Worm (Caenorhabditis elegans) whole organism, L1 larva: ENCODE results near the gene acer-1.
A peak's percentile ranks its signal among the peaks of the same experiment; 100 is the strongest.

Experiments
- C16A3.4 ChIP-seq: fragments of 150-350 bp; optimal IDR thresholded peaks from 2 replicates; lab custom pipeline; 2014; ENCODE audit warnings: missing biosample characterization, missing genetic modification characterization
- F16B12.6 ChIP-seq: fragments of 150-350 bp; optimal IDR thresholded peaks from 2 replicates; lab custom pipeline; 2014; ENCODE audit warnings: missing biosample characterization, missing genetic modification characterization
- alr-1 ChIP-seq: fragments of 200-800 bp; sonication (Bioruptor generic); optimal IDR thresholded peaks from 2 replicates; lab custom pipeline; 2018; ENCODE audit warnings: borderline replicate concordance, mild to moderate bottlenecking, missing genetic modification characterization, missing compliant biosample characterization
- ceh-63 ChIP-seq: fragments of 200-800 bp; sonication (Bioruptor generic); optimal IDR thresholded peaks from 2 replicates; lab custom pipeline; 2018; ENCODE audit warnings: mild to moderate bottlenecking, missing genetic modification characterization, missing compliant biosample characterization
- ceh-82 ChIP-seq, 3 experiments: fragments of 150-350 bp in 1 of 3; sonication (generic microtip) in 2 of 3; optimal IDR thresholded peaks; 2 replicates each; lab custom pipeline; 2014 to 2017; ENCODE audit warnings: missing biosample characterization in 3 of 3, missing genetic modification characterization in 3 of 3
- ceh-88 ChIP-seq: fragments of 200-800 bp; sonication (Bioruptor generic); IDR thresholded peaks from 2 replicates; pipeline ENCODE4 v1.3.6; 2022; ENCODE audit warnings: missing genetic modification characterization, missing compliant biosample characterization
- dpl-1 ChIP-seq, 3 experiments: fragments of 150-350 bp in 2 of 3; sonication (generic microtip) in 1 of 3; optimal IDR thresholded peaks; 2 replicates each; lab custom pipeline; 2014 to 2017; ENCODE audit warnings: missing biosample characterization in 3 of 3, missing genetic modification characterization in 3 of 3, missing genetic modification reagents in 3 of 3
- dsc-1 ChIP-seq: sonication (generic microtip); optimal IDR thresholded peaks from 2 replicates; lab custom pipeline; 2016; ENCODE audit warnings: mild to moderate bottlenecking, missing genetic modification characterization, missing compliant biosample characterization
- efl-1 ChIP-seq, 4 experiments: fragments of 150-350 bp; optimal IDR thresholded peaks in 3 of 4; peaks in 1 of 4; 1 replicate in 1 of 4; 2 replicates in 3 of 4; lab custom pipeline; 2014; ENCODE audit warnings: missing biosample characterization in 2 of 4, missing genetic modification characterization in 2 of 4, missing genetic modification reagents in 2 of 4
- efl-3 ChIP-seq: fragments of 200-800 bp; sonication (Bioruptor generic); optimal IDR thresholded peaks from 2 replicates; lab custom pipeline; 2018; ENCODE audit warnings: mild to moderate bottlenecking, missing genetic modification characterization, missing compliant biosample characterization
- egl-13 ChIP-seq: sonication (generic microtip); optimal IDR thresholded peaks from 2 replicates; lab custom pipeline; 2016; ENCODE audit warnings: missing genotype, missing genetic modification reagents, missing genetic modification characterization, missing compliant biosample characterization
- egl-27 ChIP-seq, 2 experiments: fragments of 150-350 bp in 1 of 2; sonication (generic microtip); optimal IDR thresholded peaks; 3 replicates each; lab custom pipeline; 2017 to 2018; ENCODE audit warnings: missing biosample characterization in 2 of 2, missing genetic modification characterization in 2 of 2, missing genetic modification reagents in 2 of 2
- elt-2 ChIP-seq: sonication (generic microtip); optimal IDR thresholded peaks from 2 replicates; lab custom pipeline; 2016; ENCODE audit warnings: missing genetic modification characterization, mild to moderate bottlenecking, inconsistent platforms, missing compliant biosample characterization, missing genetic modification reagents
- elt-3 ChIP-seq, 6 experiments: fragments of 150-350 bp in 1 of 6; sonication (generic microtip); optimal IDR thresholded peaks; 2 replicates each; lab custom pipeline; 2017 to 2018; ENCODE audit warnings: missing biosample characterization in 6 of 6, missing genetic modification characterization in 6 of 6, inconsistent platforms in 1 of 6
- ets-5 ChIP-seq: fragments of 200-800 bp; sonication (Bioruptor generic); IDR thresholded peaks from 2 replicates; pipeline ENCODE4 v1.3.6; 2022; ENCODE audit warnings: missing genetic modification characterization, missing compliant biosample characterization
- fkh-4 ChIP-seq: sonication (generic microtip); optimal IDR thresholded peaks from 2 replicates; lab custom pipeline; 2016; ENCODE audit warnings: missing compliant biosample characterization, missing genetic modification characterization, borderline replicate concordance
- hpl-2 ChIP-seq: fragments of 150-350 bp; optimal IDR thresholded peaks from 2 replicates; lab custom pipeline; 2014; ENCODE audit warnings: missing biosample characterization, missing genetic modification reagents, missing genetic modification characterization
- irx-1 ChIP-seq: sonication (generic microtip); optimal IDR thresholded peaks from 2 replicates; lab custom pipeline; 2016; ENCODE audit warnings: missing genetic modification characterization, missing compliant biosample characterization
- isw-1 ChIP-seq: fragments of 200-800 bp; sonication (Bioruptor generic); IDR thresholded peaks from 2 replicates; pipeline ENCODE4 v1.3.6; 2022; ENCODE audit warnings: missing genetic modification characterization, missing compliant biosample characterization
- jun-1 ChIP-seq: fragments of 150-350 bp; optimal IDR thresholded peaks from 2 replicates; lab custom pipeline; 2014; ENCODE audit warnings: missing biosample characterization, missing genetic modification reagents, missing genetic modification characterization
- lin-13 ChIP-seq: fragments of 150-350 bp; optimal IDR thresholded peaks from 2 replicates; lab custom pipeline; 2014; ENCODE audit warnings: missing biosample characterization, missing genetic modification reagents, missing genetic modification characterization
- lin-14 ChIP-seq: fragments of 200-800 bp; sonication (Bioruptor generic); optimal IDR thresholded peaks from 2 replicates; lab custom pipeline; 2018; ENCODE audit warnings: mild to moderate bottlenecking, missing genetic modification characterization, moderate library complexity, missing compliant biosample characterization
- lin-35 ChIP-seq, 2 experiments: fragments of 150-350 bp; optimal IDR thresholded peaks; 2 replicates each; lab custom pipeline; 2014; ENCODE audit warnings: missing biosample characterization in 2 of 2, missing genetic modification characterization in 2 of 2, missing genetic modification reagents in 2 of 2
- lir-3 ChIP-seq: sonication (generic microtip); optimal IDR thresholded peaks from 2 replicates; lab custom pipeline; 2016; ENCODE audit warnings: mild to moderate bottlenecking, missing genetic modification characterization, moderate library complexity, missing compliant biosample characterization; ENCODE audit not compliant: poor library complexity
- mab-9 ChIP-seq: fragments of 200-800 bp; sonication (Bioruptor generic); IDR thresholded peaks from 2 replicates; pipeline ENCODE4 v1.3.6; 2022; ENCODE audit warnings: missing genetic modification reagents, missing genetic modification characterization, missing compliant biosample characterization
- mdl-1 ChIP-seq, 2 experiments: fragments of 150-350 bp; optimal IDR thresholded peaks; 2 replicates each; lab custom pipeline; 2014 to 2017; ENCODE audit warnings: missing biosample characterization in 2 of 2, missing genetic modification characterization in 2 of 2, inconsistent platforms in 1 of 2
- mep-1 ChIP-seq: fragments of 150-350 bp; optimal IDR thresholded peaks from 2 replicates; lab custom pipeline; 2014; ENCODE audit warnings: missing biosample characterization, missing genetic modification characterization
- nhr-11 ChIP-seq: fragments of 150-350 bp; optimal IDR thresholded peaks from 2 replicates; lab custom pipeline; 2014; ENCODE audit warnings: missing biosample characterization, missing genetic modification characterization
- nhr-12 ChIP-seq: sonication (generic microtip); optimal IDR thresholded peaks from 2 replicates; lab custom pipeline; 2017; ENCODE audit warnings: missing biosample characterization, missing genetic modification characterization
- nhr-20 ChIP-seq: sonication (generic microtip); optimal IDR thresholded peaks from 2 replicates; lab custom pipeline; 2016; ENCODE audit warnings: mild to moderate bottlenecking, missing genetic modification characterization, missing compliant biosample characterization
- nhr-237 ChIP-seq: fragments of 150-350 bp; optimal IDR thresholded peaks from 2 replicates; lab custom pipeline; 2014; ENCODE audit warnings: missing biosample characterization, missing genetic modification characterization
- nhr-71 ChIP-seq: sonication (generic microtip); optimal IDR thresholded peaks from 2 replicates; lab custom pipeline; 2016; ENCODE audit warnings: mild to moderate bottlenecking, missing genetic modification characterization, moderate library complexity, missing compliant biosample characterization
- nhr-76 ChIP-seq: sonication (generic microtip); optimal IDR thresholded peaks from 2 replicates; lab custom pipeline; 2017; ENCODE audit warnings: missing biosample characterization, missing genetic modification characterization
- nhr-85 ChIP-seq: sonication (generic microtip); peaks from one replicate; lab custom pipeline; 2016; ENCODE audit warnings: missing genetic modification characterization, inconsistent platforms, missing compliant biosample characterization
- nhr-90 ChIP-seq: sonication (generic microtip); optimal IDR thresholded peaks from 2 replicates; lab custom pipeline; 2016; ENCODE audit warnings: mild to moderate bottlenecking, missing genetic modification characterization, missing compliant biosample characterization; ENCODE audit not compliant: poor library complexity
- rnt-1 ChIP-seq: sonication (generic microtip); optimal IDR thresholded peaks from 2 replicates; lab custom pipeline; 2016; ENCODE audit warnings: mild to moderate bottlenecking, missing genetic modification characterization, moderate library complexity, missing compliant biosample characterization
- skn-1 ChIP-seq: fragments of 150-350 bp; optimal IDR thresholded peaks from 2 replicates; lab custom pipeline; 2014; ENCODE audit warnings: missing biosample characterization, missing genetic modification characterization
- snpc-4 ChIP-seq: fragments of 150-350 bp; optimal IDR thresholded peaks from 2 replicates; lab custom pipeline; 2014; ENCODE audit warnings: missing biosample characterization, missing genetic modification characterization
- snu-23 ChIP-seq: sonication (generic microtip); optimal IDR thresholded peaks from 2 replicates; lab custom pipeline; 2016; ENCODE audit warnings: missing genetic modification characterization, missing compliant biosample characterization
- sup-37 ChIP-seq: fragments of 200-800 bp; sonication (Bioruptor generic); optimal IDR thresholded peaks from 2 replicates; lab custom pipeline; 2018; ENCODE audit warnings: mild to moderate bottlenecking, missing genetic modification characterization, missing compliant biosample characterization
- unc-130 ChIP-seq: fragments of 150-350 bp; optimal IDR thresholded peaks from 2 replicates; lab custom pipeline; 2017; ENCODE audit warnings: missing biosample characterization, missing genetic modification characterization, inconsistent platforms
- vab-15 ChIP-seq: sonication (generic microtip); optimal IDR thresholded peaks from 2 replicates; lab custom pipeline; 2017; ENCODE audit warnings: missing genotype, mild to moderate bottlenecking, missing genetic modification characterization, missing compliant biosample characterization
- zip-4 ChIP-seq: fragments of 200-800 bp; sonication (Bioruptor generic); optimal IDR thresholded peaks from 2 replicates; lab custom pipeline; 2018; ENCODE audit warnings: mild to moderate bottlenecking, missing genetic modification characterization, moderate library complexity, missing compliant biosample characterization
- ztf-4 ChIP-seq: fragments of 150-350 bp; optimal IDR thresholded peaks from 2 replicates; lab custom pipeline; 2014; ENCODE audit warnings: missing biosample characterization, missing genetic modification characterization

acer-1 gene

DNA sequence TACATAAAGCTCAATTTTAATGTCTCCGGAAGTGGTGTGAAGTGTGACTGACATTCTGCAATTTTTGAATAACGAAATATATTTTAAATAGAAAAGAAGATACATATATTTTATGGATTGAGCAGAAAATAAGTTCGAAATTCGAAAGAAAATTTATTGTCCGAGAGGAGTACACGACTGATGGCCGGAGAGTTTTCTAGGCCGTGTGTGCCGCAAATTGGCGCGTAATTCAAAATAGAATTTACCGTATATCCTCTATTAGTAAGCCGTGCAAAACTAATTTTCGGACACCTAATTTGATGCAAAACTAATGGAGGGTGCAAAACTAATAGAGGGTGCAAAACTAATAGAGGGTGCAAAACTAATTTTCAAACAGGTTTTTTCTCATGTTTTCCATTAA lies 23.1 kb upstream of the acer-1 start, which contains the start of gene cyn-10 (continued):
- TF ChIP-seq nhr-237 (tag; lab: Kevin White, UChicago) = no peak

DNA sequence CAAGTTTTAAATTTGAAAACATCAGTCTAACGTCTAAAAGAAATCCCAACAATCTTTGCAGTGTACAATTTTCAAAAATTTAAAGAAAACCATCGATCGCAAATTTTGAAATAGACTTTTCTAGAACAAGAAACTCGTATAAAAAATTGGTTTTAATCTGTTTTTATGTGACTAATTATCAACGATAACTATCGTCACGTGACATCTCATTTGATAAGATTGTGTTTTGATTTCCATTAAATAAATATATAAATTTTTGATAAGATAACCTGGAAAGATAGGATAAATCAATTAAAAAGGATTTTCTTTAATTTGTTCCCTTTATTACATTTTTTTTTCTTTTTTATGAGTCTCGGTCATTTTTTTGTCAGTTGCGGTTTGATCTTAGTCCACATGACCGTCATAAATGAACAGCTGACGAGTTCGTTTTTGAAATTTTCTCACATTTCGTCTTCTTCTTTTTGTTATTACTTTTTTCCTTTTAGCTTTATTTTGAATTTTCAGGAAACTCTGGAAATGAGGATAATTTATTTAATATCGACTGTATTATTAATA lies 19.4 kb upstream of the acer-1 start, which contains the start of gene asm-1:
Gene asm-1, plus strand, starts transcription at position 505 of the 555 bp plus-strand sequence.
- TF ChIP-seq nhr-20 = peak; percentile 34
- peak in 2 of 6 experiments; percentile 49 to 67 for TF ChIP-seq elt-3 (tag; optimal IDR thresholded peaks at IDR 0.05; lab: Kevin White, UChicago)
- peak; percentile 52 for TF ChIP-seq elt-2 (tag; lab: Kevin White, UChicago)
- peak; percentile 8 for TF ChIP-seq lin-14 (GFP tag; lab: Kevin White, UChicago)
- no peak for TF ChIP-seq hpl-2
- no peak for TF ChIP-seq jun-1 (tag; lab: Kevin White, UChicago)
- no peak for TF ChIP-seq dsc-1 (tag; lab: Kevin White, UChicago)
- TF ChIP-seq mab-9 (GFP tag; lab: Robert Waterston, UW) = no peak
- no peak for TF ChIP-seq lir-3 (tag; lab: Kevin White, UChicago)
- TF ChIP-seq nhr-76 (tag; lab: Kevin White, UChicago) = no peak
- peak; percentile 47 for TF ChIP-seq nhr-71 (tag; lab: Kevin White, UChicago)
- no peak for TF ChIP-seq C16A3.4
- no peak for TF ChIP-seq egl-27 (tag; optimal IDR thresholded peaks at IDR 0.05; lab: Kevin White, UChicago)
- no peak for TF ChIP-seq ets-5
- TF ChIP-seq mep-1 (tag; lab: Kevin White, UChicago) = peak; percentile 18
- TF ChIP-seq efl-1 (optimal IDR thresholded peaks at IDR 0.05; lab: Kevin White, UChicago) = no peak
- no peak for TF ChIP-seq efl-1 (GFP tag; optimal IDR thresholded peaks at IDR 0.05 in 1 of 2; lab: Kevin White, UChicago)
- TF ChIP-seq irx-1 (tag; lab: Kevin White, UChicago) = no peak
- no peak for TF ChIP-seq F16B12.6 (tag; lab: Kevin White, UChicago)
- TF ChIP-seq lin-35 (GFP tag; optimal IDR thresholded peaks at IDR 0.05; lab: Kevin White, UChicago) = peak in 1 of 2 experiments; percentile 26
- TF ChIP-seq nhr-12 (tag; lab: Kevin White, UChicago) = no peak
- TF ChIP-seq isw-1 (GFP tag; lab: Robert Waterston, UW) = no peak
- no peak for TF ChIP-seq unc-130 (tag; lab: Kevin White, UChicago)

DNA sequence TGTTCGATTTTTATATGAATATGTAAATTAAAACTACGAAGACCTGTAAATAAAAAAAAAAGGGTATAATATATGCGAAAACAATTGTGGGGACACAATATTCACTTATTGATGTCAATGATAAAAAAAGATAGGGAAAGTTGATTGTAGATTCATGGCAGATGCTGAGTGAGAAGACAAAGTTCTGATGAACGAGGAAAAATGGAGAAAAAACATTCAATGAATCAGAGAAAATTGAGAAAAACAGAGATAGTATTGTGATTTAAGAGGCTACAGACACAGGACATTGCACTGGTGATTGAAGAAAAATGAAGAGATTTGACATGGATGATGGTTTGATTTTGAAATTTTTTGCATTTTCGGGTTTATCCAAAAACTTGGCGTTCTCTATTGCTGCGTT lies 18.5 kb upstream of the acer-1 start:
- no peak for TF ChIP-seq dsc-1 (tag; lab: Kevin White, UChicago)
- TF ChIP-seq elt-3 (tag; optimal IDR thresholded peaks at IDR 0.05; lab: Kevin White, UChicago) = peak in 2 of 6 experiments; percentile 3 to 49
- TF ChIP-seq alr-1 = no peak
- TF ChIP-seq nhr-90 = no peak
- TF ChIP-seq sup-37 = no peak
- no peak for TF ChIP-seq ceh-82 (tag; optimal IDR thresholded peaks at IDR 0.05; lab: Kevin White, UChicago)
- TF ChIP-seq skn-1 = no peak
- no peak for TF ChIP-seq vab-15 (tag; lab: Kevin White, UChicago)
- TF ChIP-seq nhr-20 = no peak
- TF ChIP-seq efl-1 (optimal IDR thresholded peaks at IDR 0.05; lab: Kevin White, UChicago) = no peak
- peak; percentile 13 to 84 for TF ChIP-seq efl-1 (GFP tag; optimal IDR thresholded peaks at IDR 0.05 in 1 of 2; lab: Kevin White, UChicago)
- TF ChIP-seq lin-35 (GFP tag; optimal IDR thresholded peaks at IDR 0.05; lab: Kevin White, UChicago) = no peak
- no peak for TF ChIP-seq fkh-4
- TF ChIP-seq lir-3 (tag; lab: Kevin White, UChicago) = peak; percentile 11
- no peak for TF ChIP-seq efl-3 (GFP tag; lab: Kevin White, UChicago)
- no peak for TF ChIP-seq egl-27 (tag; optimal IDR thresholded peaks at IDR 0.05; lab: Kevin White, UChicago)
- no peak for TF ChIP-seq ceh-88 (GFP tag; lab: Robert Waterston, UW)
- TF ChIP-seq mdl-1 (tag; optimal IDR thresholded peaks at IDR 0.05; lab: Kevin White, UChicago) = no peak
- TF ChIP-seq ceh-63 = no peak
- no peak for TF ChIP-seq lin-13
- TF ChIP-seq ets-5 = no peak
- TF ChIP-seq snu-23 (GFP tag; lab: Kevin White, UChicago) = peak; percentile 22
- peak in 2 of 3 experiments; percentile 5 to 21 for TF ChIP-seq dpl-1 (GFP tag; optimal IDR thresholded peaks at IDR 0.05; lab: Kevin White, UChicago)
- no peak for TF ChIP-seq nhr-11
- peak; percentile 37 for TF ChIP-seq nhr-85
- TF ChIP-seq isw-1 (GFP tag; lab: Robert Waterston, UW) = no peak
- TF ChIP-seq nhr-76 (tag; lab: Kevin White, UChicago) = no peak
- no peak for TF ChIP-seq ztf-4 (tag; lab: Kevin White, UChicago)
- peak; percentile 2 for TF ChIP-seq nhr-71 (tag; lab: Kevin White, UChicago)
- TF ChIP-seq rnt-1 = peak; percentile 7
- no peak for TF ChIP-seq zip-4
- no peak for TF ChIP-seq egl-13 (tag; lab: Kevin White, UChicago)
- TF ChIP-seq snpc-4 (tag; lab: Kevin White, UChicago) = no peak
- TF ChIP-seq elt-2 (tag; lab: Kevin White, UChicago) = no peak
